Worm (Caenorhabditis elegans) whole organism, L1 larva: Measurements from ENCODE around the gene srg-42.

Source experiments
- C04F5.9 ChIP-seq: sonication (generic microtip); optimal IDR thresholded peaks from 2 replicates; lab custom pipeline; 2016; ENCODE audit warnings: missing genetic modification characterization, missing compliant biosample characterization
- C16A3.4 ChIP-seq: fragments of 150-350 bp; optimal IDR thresholded peaks from 2 replicates; lab custom pipeline; 2014; ENCODE audit warnings: missing biosample characterization, missing genetic modification characterization
- C34B4.2 ChIP-seq: sonication (generic microtip); optimal IDR thresholded peaks from 2 replicates; lab custom pipeline; 2017; ENCODE audit warnings: mild to moderate bottlenecking, missing genetic modification characterization, missing compliant biosample characterization
- aly-2 ChIP-seq: fragments of 150-350 bp; optimal IDR thresholded peaks from 2 replicates; lab custom pipeline; 2014; ENCODE audit warnings: missing biosample characterization, missing genetic modification characterization
- ama-1 ChIP-seq: fragments of 150-350 bp; optimal IDR thresholded peaks from 2 replicates; lab custom pipeline; 2014
- blmp-1 ChIP-seq: fragments of 150-350 bp; optimal IDR thresholded peaks from 2 replicates; lab custom pipeline; 2014; ENCODE audit warnings: missing biosample characterization, missing genetic modification characterization
- ceh-8 ChIP-seq: fragments of 200-800 bp; sonication (Bioruptor generic); optimal IDR thresholded peaks from 2 replicates; lab custom pipeline; 2018; ENCODE audit warnings: mild to moderate bottlenecking, missing genetic modification characterization, moderate library complexity, missing compliant biosample characterization
- dpl-1 ChIP-seq, 3 experiments: fragments of 150-350 bp in 2 of 3; sonication (generic microtip) in 1 of 3; optimal IDR thresholded peaks; 2 replicates each; lab custom pipeline; 2014 to 2017; ENCODE audit warnings: missing biosample characterization in 3 of 3, missing genetic modification characterization in 3 of 3, missing genetic modification reagents in 3 of 3
- dsc-1 ChIP-seq: sonication (generic microtip); optimal IDR thresholded peaks from 2 replicates; lab custom pipeline; 2016; ENCODE audit warnings: mild to moderate bottlenecking, missing genetic modification characterization, missing compliant biosample characterization
- efl-1 ChIP-seq, 4 experiments: fragments of 150-350 bp; optimal IDR thresholded peaks in 3 of 4; peaks in 1 of 4; 1 replicate in 1 of 4; 2 replicates in 3 of 4; lab custom pipeline; 2014; ENCODE audit warnings: missing biosample characterization in 2 of 4, missing genetic modification characterization in 2 of 4, missing genetic modification reagents in 2 of 4
- egl-13 ChIP-seq: sonication (generic microtip); optimal IDR thresholded peaks from 2 replicates; lab custom pipeline; 2016; ENCODE audit warnings: missing genotype, missing genetic modification reagents, missing genetic modification characterization, missing compliant biosample characterization
- egl-27 ChIP-seq, 2 experiments: fragments of 150-350 bp in 1 of 2; sonication (generic microtip); optimal IDR thresholded peaks; 3 replicates each; lab custom pipeline; 2017 to 2018; ENCODE audit warnings: missing biosample characterization in 2 of 2, missing genetic modification characterization in 2 of 2, missing genetic modification reagents in 2 of 2
- elt-2 ChIP-seq: sonication (generic microtip); optimal IDR thresholded peaks from 2 replicates; lab custom pipeline; 2016; ENCODE audit warnings: missing genetic modification characterization, mild to moderate bottlenecking, inconsistent platforms, missing compliant biosample characterization, missing genetic modification reagents
- elt-3 ChIP-seq, 6 experiments: fragments of 150-350 bp in 1 of 6; sonication (generic microtip); optimal IDR thresholded peaks; 2 replicates each; lab custom pipeline; 2017 to 2018; ENCODE audit warnings: missing biosample characterization in 6 of 6, missing genetic modification characterization in 6 of 6, inconsistent platforms in 1 of 6
- ets-5 ChIP-seq: fragments of 200-800 bp; sonication (Bioruptor generic); IDR thresholded peaks from 2 replicates; pipeline ENCODE4 v1.3.6; 2022; ENCODE audit warnings: missing genetic modification characterization, missing compliant biosample characterization
- fkh-4 ChIP-seq: sonication (generic microtip); optimal IDR thresholded peaks from 2 replicates; lab custom pipeline; 2016; ENCODE audit warnings: missing compliant biosample characterization, missing genetic modification characterization, borderline replicate concordance
- fkh-8 ChIP-seq: sonication (generic microtip); optimal IDR thresholded peaks from 2 replicates; lab custom pipeline; 2016; ENCODE audit warnings: mild to moderate bottlenecking, missing genetic modification characterization, missing compliant biosample characterization
- grh-1 ChIP-seq: fragments of 200-800 bp; sonication (Bioruptor generic); IDR thresholded peaks from 2 replicates; pipeline ENCODE4 v1.3.6; 2022; ENCODE audit warnings: missing genetic modification reagents, missing genetic modification characterization, missing compliant biosample characterization
- hpl-2 ChIP-seq: fragments of 150-350 bp; optimal IDR thresholded peaks from 2 replicates; lab custom pipeline; 2014; ENCODE audit warnings: missing biosample characterization, missing genetic modification reagents, missing genetic modification characterization
- lin-14 ChIP-seq: fragments of 200-800 bp; sonication (Bioruptor generic); optimal IDR thresholded peaks from 2 replicates; lab custom pipeline; 2018; ENCODE audit warnings: mild to moderate bottlenecking, missing genetic modification characterization, moderate library complexity, missing compliant biosample characterization
- lin-15B ChIP-seq: fragments of 150-350 bp; sonication (generic microtip); optimal IDR thresholded peaks from 3 replicates; lab custom pipeline; 2014; ENCODE audit warnings: missing biosample characterization, missing genetic modification characterization
- lin-35 ChIP-seq, 2 experiments: fragments of 150-350 bp; optimal IDR thresholded peaks; 2 replicates each; lab custom pipeline; 2014; ENCODE audit warnings: missing biosample characterization in 2 of 2, missing genetic modification characterization in 2 of 2, missing genetic modification reagents in 2 of 2
- lsy-2 ChIP-seq, 2 experiments: fragments of 150-350 bp; optimal IDR thresholded peaks; 2 replicates each; lab custom pipeline; 2014; ENCODE audit warnings: missing biosample characterization in 2 of 2, missing genetic modification characterization in 2 of 2
- mab-9 ChIP-seq: fragments of 200-800 bp; sonication (Bioruptor generic); IDR thresholded peaks from 2 replicates; pipeline ENCODE4 v1.3.6; 2022; ENCODE audit warnings: missing genetic modification reagents, missing genetic modification characterization, missing compliant biosample characterization
- nhr-19 ChIP-seq: fragments of 200-800 bp; sonication (Bioruptor generic); conservative IDR thresholded peaks from 2 replicates; pipeline ENCODE4 v1.3.6; 2022; ENCODE audit warnings: missing genetic modification characterization, missing compliant biosample characterization
- nhr-20 ChIP-seq: sonication (generic microtip); optimal IDR thresholded peaks from 2 replicates; lab custom pipeline; 2016; ENCODE audit warnings: mild to moderate bottlenecking, missing genetic modification characterization, missing compliant biosample characterization
- nhr-28 ChIP-seq: fragments of 150-350 bp; optimal IDR thresholded peaks from 2 replicates; lab custom pipeline; 2014; ENCODE audit warnings: missing biosample characterization, missing genetic modification characterization
- nhr-71 ChIP-seq: sonication (generic microtip); optimal IDR thresholded peaks from 2 replicates; lab custom pipeline; 2016; ENCODE audit warnings: mild to moderate bottlenecking, missing genetic modification characterization, moderate library complexity, missing compliant biosample characterization
- nhr-76 ChIP-seq: sonication (generic microtip); optimal IDR thresholded peaks from 2 replicates; lab custom pipeline; 2017; ENCODE audit warnings: missing biosample characterization, missing genetic modification characterization
- nhr-84 ChIP-seq: sonication (generic microtip); optimal IDR thresholded peaks from 2 replicates; lab custom pipeline; 2017; ENCODE audit warnings: missing biosample characterization, missing genetic modification characterization
- nhr-85 ChIP-seq: sonication (generic microtip); peaks from one replicate; lab custom pipeline; 2016; ENCODE audit warnings: missing genetic modification characterization, inconsistent platforms, missing compliant biosample characterization
- nhr-90 ChIP-seq: sonication (generic microtip); optimal IDR thresholded peaks from 2 replicates; lab custom pipeline; 2016; ENCODE audit warnings: mild to moderate bottlenecking, missing genetic modification characterization, missing compliant biosample characterization; ENCODE audit not compliant: poor library complexity
- pax-3 ChIP-seq: fragments of 200-800 bp; sonication (Bioruptor generic); optimal IDR thresholded peaks from 2 replicates; lab custom pipeline; 2018; ENCODE audit warnings: mild to moderate bottlenecking, missing genetic modification characterization, moderate library complexity, missing compliant biosample characterization
- pqm-1 ChIP-seq: sonication (generic microtip); optimal IDR thresholded peaks from 3 replicates; lab custom pipeline; 2017; ENCODE audit warnings: missing biosample characterization, missing genetic modification characterization
- skn-1 ChIP-seq: fragments of 150-350 bp; optimal IDR thresholded peaks from 2 replicates; lab custom pipeline; 2014; ENCODE audit warnings: missing biosample characterization, missing genetic modification characterization
- snpc-4 ChIP-seq: fragments of 150-350 bp; optimal IDR thresholded peaks from 2 replicates; lab custom pipeline; 2014; ENCODE audit warnings: missing biosample characterization, missing genetic modification characterization
- snu-23 ChIP-seq: sonication (generic microtip); optimal IDR thresholded peaks from 2 replicates; lab custom pipeline; 2016; ENCODE audit warnings: missing genetic modification characterization, missing compliant biosample characterization
- sox-4 ChIP-seq: sonication (generic microtip); optimal IDR thresholded peaks from 2 replicates; lab custom pipeline; 2016; ENCODE audit warnings: missing genetic modification characterization, missing compliant biosample characterization
- sup-37 ChIP-seq: fragments of 200-800 bp; sonication (Bioruptor generic); optimal IDR thresholded peaks from 2 replicates; lab custom pipeline; 2018; ENCODE audit warnings: mild to moderate bottlenecking, missing genetic modification characterization, missing compliant biosample characterization
- tbx-2 ChIP-seq: sonication (generic microtip); optimal IDR thresholded peaks from 2 replicates; lab custom pipeline; 2016; ENCODE audit warnings: missing genetic modification characterization, missing compliant biosample characterization
- unc-130 ChIP-seq: fragments of 150-350 bp; optimal IDR thresholded peaks from 2 replicates; lab custom pipeline; 2017; ENCODE audit warnings: missing biosample characterization, missing genetic modification characterization, inconsistent platforms
- unc-86 ChIP-seq: sonication (generic microtip); optimal IDR thresholded peaks from 2 replicates; lab custom pipeline; 2016; ENCODE audit warnings: missing genetic modification characterization, missing compliant biosample characterization
- unc-98 ChIP-seq: fragments of 200-800 bp; sonication (Bioruptor generic); IDR thresholded peaks from 2 replicates; pipeline ENCODE4 v1.3.6; 2022; ENCODE audit warnings: missing genetic modification characterization, missing compliant biosample characterization
- ztf-4 ChIP-seq: fragments of 150-350 bp; optimal IDR thresholded peaks from 2 replicates; lab custom pipeline; 2014; ENCODE audit warnings: missing biosample characterization, missing genetic modification characterization

Gene srg-42

DNA sequence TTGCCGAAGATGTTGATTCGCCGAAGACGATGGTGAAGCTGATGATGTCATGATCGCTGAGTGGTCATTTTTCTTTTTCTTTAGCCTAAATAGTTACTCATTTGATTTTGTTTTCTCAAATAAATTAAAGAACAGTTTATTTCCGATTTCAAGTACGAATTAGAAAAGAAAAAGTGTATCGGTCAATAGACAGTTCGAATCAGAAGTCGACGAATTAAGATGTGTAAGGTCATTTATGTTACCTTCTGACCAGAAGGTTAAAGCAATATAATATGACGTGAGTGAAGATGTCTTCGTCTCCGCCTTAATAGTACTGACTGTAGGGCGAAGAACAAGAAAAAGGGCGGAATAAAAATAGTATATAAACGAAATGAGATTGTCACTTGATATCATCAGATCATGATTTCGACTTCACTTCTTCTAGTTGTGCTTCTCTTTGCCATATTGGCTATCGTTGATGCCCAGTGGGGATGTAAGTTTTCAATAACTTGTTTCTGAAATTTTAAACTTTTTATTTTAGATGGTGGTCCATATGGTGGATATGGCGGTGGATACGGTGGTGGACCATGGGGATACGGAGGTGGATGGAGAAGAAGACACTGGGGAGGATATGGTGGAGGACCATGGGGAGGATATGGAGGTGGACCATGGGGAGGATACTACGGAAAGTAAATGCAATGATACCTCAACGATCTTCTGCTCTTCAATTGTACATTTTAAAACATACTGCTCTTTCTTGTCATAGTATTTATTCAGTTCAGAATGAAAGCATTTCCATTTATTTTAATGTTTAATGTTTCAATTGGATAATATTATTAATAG lies 10.7 kb downstream of the srg-42 start, which contains the start of the genes T19C4.24 and nlp-33:
Gene T19C4.24 (minus strand): TSS at position 51 of the 822 bp plus-strand sequence.
Gene nlp-33 (plus strand): TSS at position 389 of the 822 bp plus-strand sequence.
- peak; percentile 63 for TF ChIP-seq lin-14 (GFP tag; lab: Kevin White, UChicago)
- TF ChIP-seq nhr-20 (tag; lab: Kevin White, UChicago): peak; percentile 54
- peak in 2 of 6 experiments; percentile 60 to 74 for TF ChIP-seq elt-3 (tag; optimal IDR thresholded peaks at IDR 0.05; lab: Kevin White, UChicago)
- no peak for TF ChIP-seq ztf-4 (tag; lab: Kevin White, UChicago)
- TF ChIP-seq C34B4.2: no peak
- no peak for TF ChIP-seq nhr-84 (tag; lab: Kevin White, UChicago)
- peak; percentile 26 for TF ChIP-seq blmp-1 (tag; lab: Kevin White, UChicago)
- TF ChIP-seq lin-15B: no peak
- TF ChIP-seq nhr-19 (GFP tag; lab: Robert Waterston, UW): peak; percentile 16; the same call in 1 of the 2 replicates
- peak; percentile 40 for TF ChIP-seq nhr-71 (tag; lab: Kevin White, UChicago)
- TF ChIP-seq hpl-2 (GFP tag; lab: Kevin White, UChicago): no peak
- TF ChIP-seq grh-1 (GFP tag; lab: Robert Waterston, UW): peak; percentile 30; the same call in 1 of the 2 replicates
- TF ChIP-seq nhr-28 (tag; lab: Kevin White, UChicago): no peak
- peak in 1 of 2 experiments; percentile 8 for TF ChIP-seq lsy-2 (tag; optimal IDR thresholded peaks at IDR 0.05; lab: Kevin White, UChicago)
- TF ChIP-seq C04F5.9: no peak
- peak; percentile 82 for TF ChIP-seq ama-1 (lab: Kevin White, UChicago)
- no peak for TF ChIP-seq sox-4
- peak; percentile 51 for TF ChIP-seq nhr-90 (tag; lab: Kevin White, UChicago)
- no peak for TF ChIP-seq unc-130 (tag; lab: Kevin White, UChicago)
- TF ChIP-seq nhr-85 (tag; lab: Kevin White, UChicago): peak; percentile 89
- TF ChIP-seq snu-23: peak; percentile 50
- TF ChIP-seq unc-86: no peak
- peak in 1 of 2 experiments; percentile 19 for TF ChIP-seq lin-35 (GFP tag; optimal IDR thresholded peaks at IDR 0.05; lab: Kevin White, UChicago)
- TF ChIP-seq tbx-2 (tag; lab: Kevin White, UChicago): peak; percentile 20

DNA sequence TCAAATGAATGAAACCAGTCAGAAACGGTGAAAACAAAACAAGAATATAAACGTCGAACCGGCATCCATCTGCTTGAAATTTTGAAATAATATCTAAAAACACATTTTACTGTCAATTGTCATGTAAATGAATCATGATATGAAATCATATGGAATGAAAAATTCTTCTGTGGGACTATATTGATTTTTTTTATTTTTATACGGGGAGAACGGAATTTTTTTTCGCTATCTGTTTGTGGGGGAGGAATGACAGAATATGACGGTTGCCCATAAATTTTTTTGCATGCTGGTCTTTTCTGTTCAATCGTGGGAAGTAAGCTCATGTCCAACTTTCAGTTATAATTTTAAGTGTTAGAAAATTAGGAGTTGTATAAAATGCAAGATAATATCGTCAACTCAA lies 13.2 kb downstream of the srg-42 start, which contains the start of gene C06H2.7:
Gene C06H2.7 (minus strand): TSS at position 101 of the 400 bp plus-strand sequence.
- TF ChIP-seq efl-1 (optimal IDR thresholded peaks at IDR 0.05; lab: Kevin White, UChicago) (no peak), efl-1 (GFP tag; optimal IDR thresholded peaks at IDR 0.05 in 1 of 2; lab: Kevin White, UChicago) (peak in 1 of 2 experiments; percentile 7), unc-98 (GFP tag; lab: Robert Waterston, UW) (no peak)

DNA sequence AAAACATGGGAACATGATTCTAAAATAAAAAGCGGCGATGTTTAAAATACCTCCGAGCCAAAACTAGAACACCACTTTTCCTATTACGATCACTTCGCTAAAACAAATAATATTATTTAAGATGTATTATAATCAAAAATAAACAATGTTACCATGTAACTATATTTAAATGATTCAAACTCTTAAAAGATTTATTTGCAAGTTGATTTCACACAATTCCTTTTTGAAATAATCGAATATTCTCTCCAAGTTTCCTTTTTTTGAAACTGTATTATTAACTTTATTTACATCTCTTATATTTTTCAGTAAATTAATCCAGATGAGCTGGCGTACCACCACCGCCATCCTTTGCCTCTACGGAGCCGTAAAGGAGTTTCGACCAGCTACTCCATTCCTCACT lies 16.7 kb downstream of the srg-42 start, which contains the start of gene folt-1:
Gene folt-1 (plus strand): TSS at position 301 of the 400 bp plus-strand sequence.
- TF ChIP-seq egl-13 (tag; lab: Kevin White, UChicago) (no peak), mab-9 (GFP tag; lab: Robert Waterston, UW) (no peak), sup-37 (GFP tag; lab: Kevin White, UChicago) (no peak), nhr-85 (tag; lab: Kevin White, UChicago) (no peak), snpc-4 (tag; lab: Kevin White, UChicago) (no peak), skn-1 (tag; lab: Kevin White, UChicago) (no peak), lin-15B (no peak), ztf-4 (tag; lab: Kevin White, UChicago) (no peak), lin-35 (GFP tag; optimal IDR thresholded peaks at IDR 0.05; lab: Kevin White, UChicago) (no peak), elt-2 (tag; lab: Kevin White, UChicago) (no peak)
- TF ChIP-seq, all 84 proteins: peak for 0

DNA sequence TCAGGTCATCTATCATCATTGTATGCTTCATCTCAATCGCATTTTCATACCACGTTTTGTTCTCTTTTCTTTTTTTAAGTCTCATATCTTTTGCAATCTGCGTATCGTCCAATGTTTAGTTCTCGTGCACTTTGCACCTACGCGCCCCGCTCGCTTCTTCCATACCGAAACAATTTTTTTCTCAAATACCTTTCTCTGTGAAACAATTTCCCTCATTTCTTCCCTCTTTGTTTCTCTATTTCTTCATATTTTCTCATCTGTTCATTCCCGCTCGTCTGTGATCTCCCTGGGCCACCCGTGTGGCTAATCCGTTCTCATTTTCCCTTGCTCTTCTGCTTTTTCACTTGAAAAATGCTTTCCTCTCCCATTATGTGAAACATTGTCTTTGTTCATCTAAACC lies 17.5 kb downstream of the srg-42 start:
- TF ChIP-seq fkh-8: peak; percentile 6
- TF ChIP-seq pax-3 (tag; lab: Kevin White, UChicago): no peak
- no peak for TF ChIP-seq pqm-1 (tag; lab: Kevin White, UChicago)
- peak; percentile 84 for TF ChIP-seq lin-14 (GFP tag; lab: Kevin White, UChicago)
- no peak for TF ChIP-seq C16A3.4 (tag; lab: Kevin White, UChicago)
- no peak for TF ChIP-seq egl-27 (tag; optimal IDR thresholded peaks at IDR 0.05; lab: Kevin White, UChicago)
- peak; percentile 50 for TF ChIP-seq dsc-1
- TF ChIP-seq ceh-8 (GFP tag; lab: Kevin White, UChicago): no peak
- TF ChIP-seq C34B4.2: no peak
- TF ChIP-seq nhr-76 (tag; lab: Kevin White, UChicago): no peak
- TF ChIP-seq dpl-1 (GFP tag; optimal IDR thresholded peaks at IDR 0.05; lab: Kevin White, UChicago): no peak
- no peak for TF ChIP-seq ets-5
- TF ChIP-seq lin-35 (GFP tag; optimal IDR thresholded peaks at IDR 0.05; lab: Kevin White, UChicago): peak in 1 of 2 experiments; percentile 6
- TF ChIP-seq fkh-4: no peak
- no peak for TF ChIP-seq sup-37 (GFP tag; lab: Kevin White, UChicago)
- TF ChIP-seq efl-1 (optimal IDR thresholded peaks at IDR 0.05; lab: Kevin White, UChicago): peak in 1 of 2 experiments; percentile 25
- no peak for TF ChIP-seq efl-1 (GFP tag; optimal IDR thresholded peaks at IDR 0.05 in 1 of 2; lab: Kevin White, UChicago)
- no peak for TF ChIP-seq aly-2 (tag; lab: Kevin White, UChicago)
